Fruit fly (Drosophila melanogaster): Measurements from ENCODE around the gene Ald2.

Ald2 gene

dm6 chr3R:26440455-26441196, 26.7 kb downstream of the Ald2 start, which contains the start of gene tx (continued):
- TF ChIP-seq CG32006 (GFP tag; optimal IDR thresholded peaks at IDR 0.05) (peak; percentile 15), Eip78C (GFP tag) (peak; percentile 72), dsx (GFP tag; optimal IDR thresholded peaks at IDR 0.05; ENCODE audit: poor library complexity, severe bottlenecking) (no peak), net (GFP tag; optimal IDR thresholded peaks at IDR 0.05) (no peak), CG6276 (GFP tag; optimal IDR thresholded peaks at IDR 0.05) (peak; percentile 16), CG1621 (tag; optimal IDR thresholded peaks at IDR 0.05) (peak; percentile 41), CG10669 (GFP tag; optimal IDR thresholded peaks at IDR 0.05) (no peak), CG11902 (GFP tag; optimal IDR thresholded peaks at IDR 0.05) (no peak), CG16779 (tag; optimal IDR thresholded peaks at IDR 0.05) (no peak), CG11294 (GFP tag; IDR thresholded peaks at IDR 0.05) (no peak), CG6854 (GFP tag; optimal IDR thresholded peaks at IDR 0.05) (peak; percentile 75), CG9139 (GFP tag; optimal IDR thresholded peaks at IDR 0.05) (no peak), cyc (GFP tag; optimal IDR thresholded peaks at IDR 0.05) (no peak), OdsH (GFP tag; optimal IDR thresholded peaks at IDR 0.05) (no peak), Gug (GFP tag; IDR thresholded peaks at IDR 0.05) (no peak)

- no peak for TF ChIP-seq salr (GFP tag; optimal IDR thresholded peaks at IDR 0.05)
- no peak for TF ChIP-seq Ets21C (GFP tag; optimal IDR thresholded peaks at IDR 0.05)
- no peak for TF ChIP-seq Sox102F (GFP tag; optimal IDR thresholded peaks at IDR 0.05)
- TF ChIP-seq CG6163 (GFP tag; IDR thresholded peaks at IDR 0.05), result peak; percentile 51; the same call in 2 of the 3 replicates
- TF ChIP-seq CG3032 (tag; optimal IDR thresholded peaks at IDR 0.05), result no peak
- TF ChIP-seq CG34406 (GFP tag; optimal IDR thresholded peaks at IDR 0.05), result no peak
- TF ChIP-seq CG8319 (GFP tag; optimal IDR thresholded peaks at IDR 0.05), result no peak
- no peak for TF ChIP-seq Eip75B (GFP tag; optimal IDR thresholded peaks at IDR 0.05)
- no peak for TF ChIP-seq Eip93F (GFP tag; optimal IDR thresholded peaks at IDR 0.05)
- no peak for TF ChIP-seq CG1621 (tag; optimal IDR thresholded peaks at IDR 0.05)
- TF ChIP-seq svp (GFP tag), result no peak
- peak; percentile 55 for TF ChIP-seq CG8119 (GFP tag; IDR thresholded peaks at IDR 0.05)
- no peak for TF ChIP-seq net (GFP tag; optimal IDR thresholded peaks at IDR 0.05)
- TF ChIP-seq Sox15 (GFP tag; optimal IDR thresholded peaks at IDR 0.05), result no peak
- no peak for TF ChIP-seq Lpt (GFP tag; optimal IDR thresholded peaks at IDR 0.05)
- TF ChIP-seq CG6808 (GFP tag; optimal IDR thresholded peaks at IDR 0.05), result peak; percentile 5
- TF ChIP-seq spab (GFP tag; optimal IDR thresholded peaks at IDR 0.05), result peak; percentile 3
- no peak for TF ChIP-seq CG32006 (GFP tag; optimal IDR thresholded peaks at IDR 0.05)
- TF ChIP-seq ss (GFP tag; optimal IDR thresholded peaks at IDR 0.05), result no peak
- TF ChIP-seq CG8632 (GFP tag; optimal IDR thresholded peaks at IDR 0.05), result no peak
- TF ChIP-seq dsx (GFP tag; optimal IDR thresholded peaks at IDR 0.05; ENCODE audit: poor library complexity, severe bottlenecking), result peak; percentile 14
- TF ChIP-seq pdm3 (GFP tag; optimal IDR thresholded peaks at IDR 0.05), result no peak
- no peak for TF ChIP-seq Eip78C (GFP tag)
- TF ChIP-seq Blimp-1 (GFP tag; optimal IDR thresholded peaks at IDR 0.05), result no peak
- peak; percentile 72; the same call in 2 of the 3 replicates for TF ChIP-seq eg (GFP tag; IDR thresholded peaks at IDR 0.05)
- no peak for TF ChIP-seq CG11294 (GFP tag; IDR thresholded peaks at IDR 0.05)
- no peak for TF ChIP-seq CG7368 (GFP tag; optimal IDR thresholded peaks at IDR 0.05)
- no peak for TF ChIP-seq Met (GFP tag; optimal IDR thresholded peaks at IDR 0.05)
- TF ChIP-seq CG11902 (GFP tag; optimal IDR thresholded peaks at IDR 0.05), result no peak
- no peak for TF ChIP-seq Hr39 (GFP tag; optimal IDR thresholded peaks at IDR 0.05)
- no peak for TF ChIP-seq Sox14 (GFP tag; optimal IDR thresholded peaks at IDR 0.05)
- TF ChIP-seq CG4318 (GFP tag; optimal IDR thresholded peaks at IDR 0.05), result no peak
- no peak for TF ChIP-seq CG11762 (GFP tag; optimal IDR thresholded peaks at IDR 0.05; ENCODE audit: insufficient read depth)
- TF ChIP-seq dac (GFP tag; optimal IDR thresholded peaks at IDR 0.05), result no peak
- no peak for TF ChIP-seq topi (GFP tag; optimal IDR thresholded peaks at IDR 0.05)
- no peak for TF ChIP-seq Gug (GFP tag; IDR thresholded peaks at IDR 0.05)
- no peak for TF ChIP-seq acj6 (GFP tag; optimal IDR thresholded peaks at IDR 0.05)
- no peak for TF ChIP-seq vri (GFP tag; optimal IDR thresholded peaks at IDR 0.05)
- TF ChIP-seq CG16779 (tag; optimal IDR thresholded peaks at IDR 0.05), result peak; percentile 11
- TF ChIP-seq Ets96B (tag; optimal IDR thresholded peaks at IDR 0.05), result no peak
- TF ChIP-seq CG31627 (GFP tag; optimal IDR thresholded peaks at IDR 0.05), result no peak
- TF ChIP-seq CG6276 (GFP tag; optimal IDR thresholded peaks at IDR 0.05), result peak; percentile 76
These were observed 28.8 kb downstream of the Ald2 start for dm6 chr3R:26442609-26443180.
